Fruit fly (Drosophila melanogaster) Kc167 (cell line): ENCODE results near the gene CG11977.

Experiments used
- Myc ChIP-seq: fragments of >200 bp; optimal IDR thresholded peaks from 2 replicates; lab custom pipeline; 2017; ENCODE audit warnings: missing external identifiers
- h ChIP-seq: fragments of >200 bp; optimal IDR thresholded peaks from 3 replicates; lab custom pipeline; 2018; ENCODE audit warnings: missing external identifiers
- psq ChIP-seq: fragments of >200 bp; optimal IDR thresholded peaks from 2 replicates; lab custom pipeline; 2017; ENCODE audit warnings: missing external identifiers
- ttk ChIP-seq: sonication (Bioruptor generic); optimal IDR thresholded peaks from 2 replicates; lab custom pipeline; 2017; ENCODE audit warnings: missing external identifiers

- TF ChIP-seq h (lab: Kevin White, UChicago) (no peak), psq (lab: Kevin White, UChicago) (no peak), ttk (lab: Kevin White, UChicago) (no peak), Myc (lab: Kevin White, UChicago) (no peak)
Measured at dm6 chr3R:9035252-9035651, 37.8 kb downstream of the CG11977 start.
